Fruit fly (Drosophila melanogaster) Kc167 (cell line): ENCODE results near the gene CG3038.

Source experiments
- insv ChIP-seq: fragments of >200 bp; optimal IDR thresholded peaks from 3 replicates; lab custom pipeline; 2018; ENCODE audit warnings: missing external identifiers
- psq ChIP-seq: fragments of >200 bp; optimal IDR thresholded peaks from 2 replicates; lab custom pipeline; 2017; ENCODE audit warnings: missing external identifiers
- ttk ChIP-seq: sonication (Bioruptor generic); optimal IDR thresholded peaks from 2 replicates; lab custom pipeline; 2017; ENCODE audit warnings: missing external identifiers

- TF ChIP-seq psq (lab: Kevin White, UChicago) (no peak), insv (no peak), ttk (lab: Kevin White, UChicago) (no peak)
Measured at dm6 chrX:255369-255768, 9.7 kb upstream of the CG3038 start, which contains the start of gene cin.
